Fruit fly (Drosophila melanogaster) whole organism, wandering third instar larva: ENCODE measurements around the gene CG17192.

Experiments used
- Abd-B ChIP-seq: fragments of >200 bp; optimal IDR thresholded peaks from 2 replicates; lab custom pipeline; 2017; ENCODE audit warnings: missing biosample characterization, missing genetic modification characterization
- CG32264 ChIP-seq: fragments of 200-800 bp; sonication (Bioruptor generic); optimal IDR thresholded peaks from 2 replicates; lab custom pipeline; 2016; ENCODE audit warnings: missing biosample characterization, missing genetic modification characterization
- CG9705 ChIP-seq: fragments of 200-800 bp; sonication (Bioruptor generic); optimal IDR thresholded peaks from 2 replicates; lab custom pipeline; 2018; ENCODE audit warnings: missing biosample characterization, mild to moderate bottlenecking, missing genetic modification characterization
- CrebA ChIP-seq: fragments of 200-800 bp; sonication (Bioruptor generic); optimal IDR thresholded peaks from 2 replicates; lab custom pipeline; 2016; ENCODE audit warnings: missing biosample characterization, mild to moderate bottlenecking, missing genetic modification characterization, borderline replicate concordance
- Dfd ChIP-seq: fragments of >200 bp; optimal IDR thresholded peaks from 2 replicates; lab custom pipeline; 2017; ENCODE audit warnings: missing biosample characterization, missing genetic modification characterization
- Dif ChIP-seq: fragments of 200-275, 200-300 bp; sonication (Bioruptor generic); optimal IDR thresholded peaks from 2 replicates; lab custom pipeline; 2018; ENCODE audit warnings: missing biosample characterization, missing genetic modification characterization; ENCODE audit not compliant: partially characterized antibody
- GATAd ChIP-seq: sonication (Bioruptor generic); optimal IDR thresholded peaks from 2 replicates; lab custom pipeline; 2016; ENCODE audit warnings: missing biosample characterization, missing genetic modification characterization
- HLH106 ChIP-seq: fragments of 200-800 bp; optimal IDR thresholded peaks from 3 replicates; lab custom pipeline; 2019; ENCODE audit warnings: missing biosample characterization, mild to moderate bottlenecking, missing genetic modification characterization, moderate library complexity
- Hnf4 ChIP-seq: fragments of 200-800 bp; sonication (Bioruptor generic); optimal IDR thresholded peaks from 2 replicates; lab custom pipeline; 2016; ENCODE audit warnings: missing biosample characterization, mild to moderate bottlenecking, missing genetic modification characterization
- Hr78 ChIP-seq: fragments of >200 bp; optimal IDR thresholded peaks from 2 replicates; lab custom pipeline; 2017; ENCODE audit warnings: missing biosample characterization, missing genetic modification characterization
- Hr83 ChIP-seq: fragments of 200-300 bp; sonication (Bioruptor generic); optimal IDR thresholded peaks from 2 replicates; lab custom pipeline; 2016; ENCODE audit warnings: missing biosample characterization, mild to moderate bottlenecking, missing genetic modification characterization, moderate library complexity; ENCODE audit not compliant: poor library complexity, severe bottlenecking
- Myc ChIP-seq: fragments of >200 bp; optimal IDR thresholded peaks from 2 replicates; lab custom pipeline; 2017
- OdsH ChIP-seq: fragments of 200-800 bp; sonication (Bioruptor generic); optimal IDR thresholded peaks from 2 replicates; lab custom pipeline; 2016; ENCODE audit warnings: missing biosample characterization, mild to moderate bottlenecking, missing genetic modification characterization
- Rel ChIP-seq, 2 experiments: fragments of 200-800 bp; sonication (Bioruptor generic) in 1 of 2; optimal IDR thresholded peaks; 2 replicates in 1 of 2; 3 replicates in 1 of 2; lab custom pipeline; 2016 to 2019; ENCODE audit warnings: mild to moderate bottlenecking in 2 of 2, missing biosample characterization in 2 of 2, missing genetic modification characterization in 2 of 2, moderate library complexity in 1 of 2
- Sp1 ChIP-seq: fragments of 200-800 bp; sonication (Bioruptor generic); optimal IDR thresholded peaks from 3 replicates; lab custom pipeline; 2019; ENCODE audit warnings: missing biosample characterization, mild to moderate bottlenecking, missing genetic modification characterization, moderate library complexity
- Vsx2 ChIP-seq: fragments of 200-300, 225-300 bp; sonication (Bioruptor generic); optimal IDR thresholded peaks from 2 replicates; lab custom pipeline; 2018; ENCODE audit warnings: missing biosample characterization, missing genetic modification characterization; ENCODE audit not compliant: partially characterized antibody
- br ChIP-seq: fragments of 200-800 bp; sonication (Bioruptor generic); optimal IDR thresholded peaks from 2 replicates; lab custom pipeline; 2016; ENCODE audit warnings: missing biosample characterization, missing genetic modification characterization
- brk ChIP-seq: fragments of 200-800 bp; sonication (Bioruptor generic); optimal IDR thresholded peaks from 2 replicates; lab custom pipeline; 2016; ENCODE audit warnings: missing biosample characterization, mild to moderate bottlenecking, missing genetic modification characterization
- dl ChIP-seq, 2 experiments: fragments of 175-275, 200-275 bp in 1 of 2; fragments of 200-275 bp in 1 of 2; sonication (Bioruptor generic); optimal IDR thresholded peaks; lab custom pipeline; 2018; ENCODE audit warnings: mild to moderate bottlenecking in 2 of 2, missing biosample characterization in 2 of 2, missing genetic modification characterization in 2 of 2, moderate library complexity in 2 of 2; ENCODE audit not compliant: partially characterized antibody in 2 of 2, insufficient read depth in 1 of 2
- dmrt93B ChIP-seq: fragments of 200-800 bp; sonication (Bioruptor generic); optimal IDR thresholded peaks from 2 replicates; lab custom pipeline; 2018; ENCODE audit warnings: missing biosample characterization, mild to moderate bottlenecking, missing genetic modification characterization
- dsf ChIP-seq: sonication (Bioruptor generic); optimal IDR thresholded peaks from 2 replicates; lab custom pipeline; 2016; ENCODE audit warnings: missing biosample characterization, missing genetic modification characterization, borderline replicate concordance
- ey ChIP-seq: fragments of 200-800 bp; sonication (Bioruptor generic); optimal IDR thresholded peaks from 2 replicates; lab custom pipeline; 2016; ENCODE audit warnings: missing biosample characterization, missing genetic modification characterization
- foxo ChIP-seq, 2 experiments: fragments of 200-800 bp; sonication (Bioruptor generic); optimal IDR thresholded peaks; 2 replicates in 1 of 2; 3 replicates in 1 of 2; lab custom pipeline; 2016 to 2017; ENCODE audit warnings: missing biosample characterization in 2 of 2, missing genetic modification characterization in 2 of 2
- fru ChIP-seq: fragments of 200-800 bp; sonication (Bioruptor generic); optimal IDR thresholded peaks from 3 replicates; lab custom pipeline; 2016; ENCODE audit warnings: missing biosample characterization, mild to moderate bottlenecking, missing genetic modification characterization
- h ChIP-seq: fragments of 200-800 bp; sonication (Bioruptor generic); optimal IDR thresholded peaks from 3 replicates; lab custom pipeline; 2016; ENCODE audit warnings: missing biosample characterization, mild to moderate bottlenecking, missing genetic modification characterization
- jim ChIP-seq: fragments of 175-275, 200-325 bp; sonication (Bioruptor generic); optimal IDR thresholded peaks from 2 replicates; lab custom pipeline; 2016; ENCODE audit warnings: missing biosample characterization, mild to moderate bottlenecking, missing genetic modification characterization
- lola ChIP-seq: fragments of >200 bp; optimal IDR thresholded peaks from 2 replicates; lab custom pipeline; 2017; ENCODE audit warnings: missing biosample characterization, missing genetic modification characterization
- pan ChIP-seq: fragments of >200 bp; optimal IDR thresholded peaks from 2 replicates; lab custom pipeline; 2017
- psq ChIP-seq: fragments of 200-800 bp; sonication (Bioruptor generic); optimal IDR thresholded peaks from 3 replicates; lab custom pipeline; 2017; ENCODE audit warnings: missing biosample characterization, mild to moderate bottlenecking, missing genetic modification characterization, moderate library complexity
- rgr ChIP-seq: fragments of 200-800 bp; sonication (Bioruptor generic); optimal IDR thresholded peaks from 3 replicates; lab custom pipeline; 2016; ENCODE audit warnings: missing biosample characterization, mild to moderate bottlenecking, missing genetic modification characterization
- sage ChIP-seq: fragments of 200-800 bp; sonication (Bioruptor generic); optimal IDR thresholded peaks from 2 replicates; lab custom pipeline; 2016; ENCODE audit warnings: missing biosample characterization, mild to moderate bottlenecking, missing genetic modification characterization
- sv ChIP-seq: fragments of 200-800 bp; sonication (Bioruptor generic); optimal IDR thresholded peaks from 3 replicates; lab custom pipeline; 2016; ENCODE audit warnings: missing biosample characterization, missing genetic modification characterization
- tai ChIP-seq: sonication (Bioruptor generic); optimal IDR thresholded peaks from 2 replicates; lab custom pipeline; 2016; ENCODE audit warnings: missing biosample characterization, missing genetic modification characterization
- woc ChIP-seq: sonication (Bioruptor generic); optimal IDR thresholded peaks from 2 replicates; lab custom pipeline; 2016; ENCODE audit warnings: missing biosample characterization, mild to moderate bottlenecking, missing genetic modification characterization

The CG17192 gene

dm6 chr3R:26988412-26988981 lies 29.6 kb downstream of the CG17192 start, which contains the start of gene CG31075 (continued):
- TF ChIP-seq HLH106 (tag; lab: Kevin White, UChicago): peak; percentile 89
- TF ChIP-seq fru (GFP tag; lab: Kevin White, UChicago): peak; percentile 90
- TF ChIP-seq ey: peak; percentile 83

dm6 chr3R:26987455-26987854 lies 30.6 kb downstream of the CG17192 start:
- TF ChIP-seq foxo (GFP tag; optimal IDR thresholded peaks at IDR 0.05; lab: Kevin White, UChicago) (no peak), woc (GFP tag; lab: Kevin White, UChicago) (no peak), psq (GFP tag; lab: Kevin White, UChicago) (no peak), CG32264 (no peak), dsf (no peak), sage (GFP tag; lab: Kevin White, UChicago) (no peak), Hnf4 (no peak), brk (GFP tag; lab: Kevin White, UChicago) (no peak), Abd-B (GFP tag; lab: Kevin White, UChicago) (no peak), Hr83 (GFP tag; lab: Kevin White, UChicago) (no peak), Hr78 (no peak), Myc (no peak), tai (GFP tag; lab: Kevin White, UChicago) (no peak), Vsx2 (GFP tag; lab: Kevin White, UChicago) (no peak), h (GFP tag; lab: Kevin White, UChicago) (no peak), ey (no peak), Rel (GFP tag; optimal IDR thresholded peaks at IDR 0.05; lab: Kevin White, UChicago) (no peak), Rel (tag; optimal IDR thresholded peaks at IDR 0.05; lab: Kevin White, UChicago) (no peak), CG9705 (GFP tag; lab: Kevin White, UChicago) (no peak), dl (GFP tag; optimal IDR thresholded peaks at IDR 0.05; lab: Kevin White, UChicago; ENCODE audit: insufficient read depth in 1 of 2, partially characterized antibody in 2 of 2) (no peak), rgr (GFP tag; lab: Kevin White, UChicago) (no peak)

DNA sequence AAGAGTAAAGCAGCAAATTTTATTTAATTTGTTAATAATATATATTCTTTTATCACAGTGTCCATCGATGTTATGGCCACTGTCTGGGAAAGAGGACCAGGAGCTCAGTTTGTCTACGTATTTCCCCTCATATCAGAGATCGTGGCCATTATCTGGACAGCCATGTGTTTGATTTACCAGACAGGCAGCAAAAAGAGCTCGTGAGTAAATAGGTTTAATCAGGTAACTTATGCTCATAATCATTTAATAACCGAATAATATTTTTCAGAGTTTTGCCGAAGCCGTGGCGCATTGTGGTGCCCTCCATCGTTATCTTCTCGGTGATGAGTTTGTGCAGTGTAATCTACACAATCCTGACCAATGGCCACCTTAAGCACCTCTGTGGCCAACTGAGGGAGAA lies 33.6 kb downstream of the CG17192 start:
- TF ChIP-seq pan (lab: Kevin White, UChicago) (no peak), jim (GFP tag; lab: Kevin White, UChicago) (no peak), CG32264 (no peak), dsf (no peak), dl (GFP tag; optimal IDR thresholded peaks at IDR 0.05; lab: Kevin White, UChicago; ENCODE audit: insufficient read depth in 1 of 2, partially characterized antibody in 2 of 2) (no peak), ey (no peak), Sp1 (GFP tag; lab: Kevin White, UChicago) (no peak), sv (GFP tag; lab: Kevin White, UChicago) (no peak), br (GFP tag; lab: Kevin White, UChicago) (no peak), Myc (no peak), dmrt93B (GFP tag; lab: Kevin White, UChicago) (no peak)
- TF ChIP-seq, all 38 proteins: peak for 0

DNA sequence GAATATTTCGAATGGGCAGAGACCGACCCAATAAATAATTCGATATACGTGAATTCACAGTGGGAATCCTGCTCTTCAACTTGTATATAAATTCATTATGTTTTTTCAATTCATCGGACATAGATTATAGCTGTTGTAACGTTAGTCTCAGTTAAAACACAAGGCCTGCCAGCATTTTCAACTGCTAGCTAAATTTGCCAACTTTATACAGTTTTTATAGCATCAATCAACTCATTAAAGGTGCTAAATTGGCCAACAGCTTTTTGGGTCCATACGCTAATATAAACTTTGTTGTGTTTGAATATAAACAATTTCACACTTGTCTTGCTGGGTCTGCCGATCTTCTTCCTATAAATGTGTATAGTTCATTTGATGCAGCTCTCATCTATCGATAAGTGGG lies 36.0 kb downstream of the CG17192 start:
- TF ChIP-seq Dif (no peak), CG32264 (no peak)

dm6 chr3R:26980282-26980691 lies 37.8 kb downstream of the CG17192 start:
- TF ChIP-seq dsf (no peak), Hnf4 (no peak), CG32264 (no peak), CrebA (no peak), Vsx2 (GFP tag; lab: Kevin White, UChicago) (peak; percentile 77), OdsH (GFP tag; lab: Kevin White, UChicago) (no peak), Dfd (GFP tag; lab: Kevin White, UChicago) (no peak), Rel (GFP tag; optimal IDR thresholded peaks at IDR 0.05; lab: Kevin White, UChicago) (no peak), Rel (tag; optimal IDR thresholded peaks at IDR 0.05; lab: Kevin White, UChicago) (no peak), sage (GFP tag; lab: Kevin White, UChicago) (no peak), Dif (peak; percentile 96), ey (no peak), psq (GFP tag; lab: Kevin White, UChicago) (peak; percentile 87), GATAd (GFP tag; lab: Kevin White, UChicago) (no peak), tai (GFP tag; lab: Kevin White, UChicago) (no peak), dl (GFP tag; optimal IDR thresholded peaks at IDR 0.05; lab: Kevin White, UChicago; ENCODE audit: insufficient read depth in 1 of 2, partially characterized antibody in 2 of 2) (peak; percentile 88 to 93), lola (GFP tag; lab: Kevin White, UChicago) (no peak), pan (lab: Kevin White, UChicago) (no peak), Hr83 (GFP tag; lab: Kevin White, UChicago) (peak; percentile 37), dmrt93B (GFP tag; lab: Kevin White, UChicago) (no peak), jim (GFP tag; lab: Kevin White, UChicago) (peak; percentile 21), foxo (GFP tag; optimal IDR thresholded peaks at IDR 0.05; lab: Kevin White, UChicago) (peak in 1 of 2 experiments; percentile 14), brk (GFP tag; lab: Kevin White, UChicago) (no peak), h (GFP tag; lab: Kevin White, UChicago) (peak; percentile 67)
- TF ChIP-seq, all 38 proteins: peak for 8
